Worm (Caenorhabditis elegans): Measurements from ENCODE around the gene C05D12.5.

The C05D12.5 gene

ce11 chrII:11464427-11464944 lies 30.4 kb downstream of the C05D12.5 start, which contains the start of the genes aars-1 and rga-1 (continued):
- no peak for TF ChIP-seq Y105C5A.15 (GFP tag; IDR thresholded peaks at IDR 0.05)
- no peak for TF ChIP-seq ztf-7 (tag; optimal IDR thresholded peaks at IDR 0.05)
- no peak for TF ChIP-seq F26F4.8 (GFP tag; conservative IDR thresholded peaks at IDR 0.05)
- peak; percentile 95 for TF ChIP-seq nhr-48 (tag; optimal IDR thresholded peaks at IDR 0.05)
- no peak for TF ChIP-seq daf-12 (tag; optimal IDR thresholded peaks at IDR 0.05)
- TF ChIP-seq zip-11 (GFP tag; IDR thresholded peaks at IDR 0.05): no peak
- TF ChIP-seq lin-1 (GFP tag; IDR thresholded peaks at IDR 0.05): peak; percentile 94
- no peak for TF ChIP-seq gei-8 (GFP tag; optimal IDR thresholded peaks at IDR 0.05)
- TF ChIP-seq jun-1 (tag; optimal IDR thresholded peaks at IDR 0.05): peak; percentile 26
- TF ChIP-seq ces-1 (GFP tag; optimal IDR thresholded peaks at IDR 0.05): no peak
- TF ChIP-seq sdz-12 (GFP tag; optimal IDR thresholded peaks at IDR 0.05): no peak
- TF ChIP-seq lsy-2 (tag; optimal IDR thresholded peaks at IDR 0.05): peak in 1 of 2 experiments; percentile 72
- no peak for TF ChIP-seq snpc-1.2 (GFP tag; IDR thresholded peaks at IDR 0.05)
- TF ChIP-seq hlh-30 (tag; optimal IDR thresholded peaks at IDR 0.05; ENCODE audit: insufficient read depth): peak; percentile 89
- TF ChIP-seq php-3 (GFP tag; IDR thresholded peaks at IDR 0.05): peak; percentile 74
- peak in 1 of 2 experiments; percentile 82 for TF ChIP-seq mdl-1 (tag; optimal IDR thresholded peaks at IDR 0.05)
- no peak for TF ChIP-seq zag-1 (tag; optimal IDR thresholded peaks at IDR 0.05)
- peak; percentile 91 for TF ChIP-seq mxl-3 (GFP tag; optimal IDR thresholded peaks at IDR 0.05)
- peak; percentile 46 for TF ChIP-seq pqm-1 (tag; optimal IDR thresholded peaks at IDR 0.05)
- peak; percentile 30 for TF ChIP-seq nhr-102 (tag; optimal IDR thresholded peaks at IDR 0.05)
- peak; percentile 63; the same call in 1 of the 2 replicates for TF ChIP-seq T26A8.4 (GFP tag; IDR thresholded peaks at IDR 0.05)
- peak; percentile 81 for TF ChIP-seq dmd-6 (GFP tag; IDR thresholded peaks at IDR 0.05)
- TF ChIP-seq skn-1 (tag; optimal IDR thresholded peaks at IDR 0.05): no peak
- TF ChIP-seq nhr-10 (tag; optimal IDR thresholded peaks at IDR 0.05): peak; percentile 31
- TF ChIP-seq lin-13 (GFP tag; optimal IDR thresholded peaks at IDR 0.05): peak; percentile 22
- peak; percentile 79 for TF ChIP-seq dve-1 (tag; optimal IDR thresholded peaks at IDR 0.05; ENCODE audit: insufficient read depth)
- peak in 1 of 2 experiments; percentile 3 for TF ChIP-seq daf-16 (GFP tag; optimal IDR thresholded peaks at IDR 0.05)
- TF ChIP-seq daf-16 (tag; optimal IDR thresholded peaks at IDR 0.05): peak; percentile 68
- TF ChIP-seq spr-1 (tag; optimal IDR thresholded peaks at IDR 0.05): peak; percentile 60
- TF ChIP-seq snpc-4 (tag; optimal IDR thresholded peaks at IDR 0.05): no peak
- TF ChIP-seq nhr-41 (GFP tag; IDR thresholded peaks at IDR 0.05): no peak
- TF ChIP-seq nhr-42 (GFP tag; IDR thresholded peaks at IDR 0.05): no peak
- TF ChIP-seq madf-9 (GFP tag; conservative IDR thresholded peaks at IDR 0.05): no peak
- peak; percentile 46; the same call in 1 of the 2 replicates for TF ChIP-seq tra-1 (GFP tag; IDR thresholded peaks at IDR 0.05)
- TF ChIP-seq ama-1 (optimal IDR thresholded peaks at IDR 0.05): no peak
- no peak for TF ChIP-seq madf-5 (GFP tag; IDR thresholded peaks at IDR 0.05)
- TF ChIP-seq ZK337.2 (GFP tag; IDR thresholded peaks at IDR 0.05): no peak
- TF ChIP-seq Y48G9A.11 (GFP tag; IDR thresholded peaks at IDR 0.05): no peak
- no peak for TF ChIP-seq Y75B8A.6 (GFP tag; IDR thresholded peaks at IDR 0.05)
- no peak for TF ChIP-seq F49E8.2 (tag; optimal IDR thresholded peaks at IDR 0.05; ENCODE audit: borderline replicate concordance)
- TF ChIP-seq nhr-111 (GFP tag; optimal IDR thresholded peaks at IDR 0.05): no peak
- TF ChIP-seq lin-29 (GFP tag; IDR thresholded peaks at IDR 0.05): no peak
- peak; percentile 96 for TF ChIP-seq aha-1 (tag)
- no peak for TF ChIP-seq F10B5.3 (tag; optimal IDR thresholded peaks at IDR 0.05)
- no peak for TF ChIP-seq egl-27 (tag; optimal IDR thresholded peaks at IDR 0.05)
- no peak for TF ChIP-seq ZK546.5 (tag; optimal IDR thresholded peaks at IDR 0.05)
- no peak for TF ChIP-seq dmd-9 (GFP tag; IDR thresholded peaks at IDR 0.05)
- TF ChIP-seq lir-3 (tag; optimal IDR thresholded peaks at IDR 0.05): no peak
- TF ChIP-seq ceh-20 (GFP tag; IDR thresholded peaks at IDR 0.05): no peak
- TF ChIP-seq pha-4 (GFP tag; IDR thresholded peaks at IDR 0.05): peak; percentile 65; the same call in 1 of the 2 replicates
- no peak for TF ChIP-seq pha-4 (tag; optimal IDR thresholded peaks at IDR 0.05)
- TF ChIP-seq nhr-11 (tag; optimal IDR thresholded peaks at IDR 0.05): no peak
